Worm (Caenorhabditis elegans) whole organism, L4/young adult: ENCODE measurements around the gene pmk-2.

Experiments
- W03F9.2 ChIP-seq: fragments of 150-350 bp; optimal IDR thresholded peaks from 2 replicates; lab custom pipeline; 2014; ENCODE audit warnings: missing biosample characterization, missing genetic modification characterization
- dao-5 ChIP-seq: sonication (generic microtip); optimal IDR thresholded peaks from 2 replicates; lab custom pipeline; 2016; ENCODE audit warnings: missing genotype, missing genetic modification characterization, moderate library complexity, missing compliant biosample characterization
- him-1 ChIP-seq: sonication (generic microtip); optimal IDR thresholded peaks from 2 replicates; lab custom pipeline; 2016; ENCODE audit warnings: missing genotype, missing genetic modification reagents, missing genetic modification characterization, missing compliant biosample characterization

pmk-2 gene

DNA sequence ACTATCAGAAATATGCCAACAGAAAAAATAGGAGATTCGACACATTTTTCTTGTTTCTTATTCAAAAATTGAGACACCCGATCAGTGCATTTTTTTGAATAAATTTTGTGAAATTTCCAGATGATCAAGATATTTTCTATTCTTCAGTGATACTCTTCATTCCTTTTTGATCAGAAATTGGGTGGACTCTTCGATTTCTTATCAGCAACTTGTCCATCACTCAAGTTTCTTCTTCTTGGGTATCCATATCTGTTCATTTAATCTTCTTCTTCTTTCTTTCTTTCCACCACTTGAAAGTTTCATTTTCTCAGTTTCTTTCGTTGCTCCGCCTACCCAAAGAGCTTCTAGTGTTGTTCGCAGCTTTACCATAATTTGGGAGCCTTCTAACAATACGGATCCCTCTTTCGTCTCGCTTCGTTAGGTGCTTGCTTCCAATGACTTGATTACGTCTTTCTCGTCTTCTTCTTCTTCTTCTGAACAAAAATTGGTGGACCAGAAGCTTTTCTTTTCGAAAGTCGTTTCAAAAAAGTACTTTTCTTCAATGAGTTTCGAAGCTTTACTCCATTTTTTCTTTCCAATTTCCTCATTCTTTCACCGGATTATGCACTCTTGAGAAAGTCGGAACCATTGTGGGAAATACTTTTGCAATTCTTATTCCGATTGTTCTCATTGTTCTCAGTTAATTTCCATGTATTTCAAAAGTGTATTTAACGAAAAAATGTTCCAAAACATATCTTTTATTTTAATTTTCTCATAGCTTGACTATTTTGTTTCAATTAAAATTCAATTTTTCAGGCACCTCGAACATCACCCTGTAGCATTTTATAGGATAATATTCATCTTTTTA lies 32.6 kb downstream of the pmk-2 start, which contains the start of gene pct-1:
pct-1 (plus strand) TSS at position 797 of the 847 bp plus-strand sequence.
- TF ChIP-seq W03F9.2 (tag; lab: Kevin White, UChicago) (no peak), him-1 (no peak), dao-5 (tag; lab: Kevin White, UChicago) (no peak)

DNA sequence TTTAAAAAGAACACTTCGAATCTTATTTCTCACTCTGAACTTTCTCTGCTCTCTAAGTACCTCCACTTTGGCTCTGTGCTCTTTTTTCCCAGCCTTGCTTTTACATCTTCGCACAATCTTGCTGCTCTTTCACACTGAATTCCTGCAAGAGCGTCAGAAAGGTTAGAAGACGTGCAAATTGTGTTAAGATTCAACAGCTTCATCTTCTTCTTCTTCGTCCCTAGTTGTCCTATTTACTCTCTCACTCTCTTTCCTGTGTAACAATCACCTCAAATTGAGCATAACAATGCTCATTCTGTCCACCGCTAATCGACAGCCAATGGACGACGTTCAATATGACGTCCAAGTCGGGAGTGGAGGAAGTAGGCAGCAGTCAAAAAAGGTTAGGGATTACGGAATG lies 38.1 kb downstream of the pmk-2 start:
- no peak for TF ChIP-seq dao-5 (tag; lab: Kevin White, UChicago)
- no peak for TF ChIP-seq him-1
- no peak for TF ChIP-seq W03F9.2 (tag; lab: Kevin White, UChicago)

DNA sequence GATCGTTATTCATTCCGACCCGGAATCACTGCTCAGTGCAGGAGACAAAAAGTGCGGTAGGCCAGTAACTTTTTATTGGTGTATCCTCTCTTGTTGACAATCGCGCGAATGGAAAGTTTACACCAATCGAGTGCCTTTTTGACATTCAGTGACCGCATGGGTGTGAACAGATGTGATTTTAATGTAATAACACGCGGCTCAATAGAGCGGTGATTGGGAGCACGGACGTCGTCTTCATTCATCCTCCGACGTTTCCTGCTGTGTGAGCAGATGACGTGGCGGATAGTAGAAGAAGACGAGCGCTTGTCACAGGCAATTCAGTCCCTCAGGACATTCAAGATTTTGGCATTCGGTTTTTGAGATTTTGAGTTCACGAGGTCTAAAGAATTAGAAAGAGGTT lies 39.3 kb downstream of the pmk-2 start:
- TF ChIP-seq him-1 = no peak
- no peak for TF ChIP-seq W03F9.2 (tag; lab: Kevin White, UChicago)
- TF ChIP-seq dao-5 (tag; lab: Kevin White, UChicago) = no peak

DNA sequence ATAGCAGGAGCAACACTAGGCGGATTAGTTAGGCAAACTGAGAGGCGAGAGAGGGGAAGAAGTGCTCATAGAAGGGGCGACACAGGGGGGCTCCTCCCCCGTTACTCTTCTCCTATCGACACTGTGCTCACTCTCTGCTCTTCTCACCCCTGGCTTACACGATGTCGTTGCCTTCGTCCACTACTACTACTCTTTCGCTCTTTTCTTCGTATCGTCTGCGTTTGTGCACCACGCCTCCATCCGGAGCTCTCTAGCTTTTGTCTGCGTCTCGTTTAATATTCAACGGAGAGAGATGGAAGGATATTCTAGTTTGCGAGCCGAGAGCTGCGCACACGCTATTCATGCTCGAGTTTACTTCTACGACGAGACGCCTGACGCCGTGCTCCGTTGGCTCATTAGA lies 40.0 kb downstream of the pmk-2 start:
- TF ChIP-seq him-1 = peak; percentile 50
- no peak for TF ChIP-seq W03F9.2 (tag; lab: Kevin White, UChicago)
- no peak for TF ChIP-seq dao-5 (tag; lab: Kevin White, UChicago)

DNA sequence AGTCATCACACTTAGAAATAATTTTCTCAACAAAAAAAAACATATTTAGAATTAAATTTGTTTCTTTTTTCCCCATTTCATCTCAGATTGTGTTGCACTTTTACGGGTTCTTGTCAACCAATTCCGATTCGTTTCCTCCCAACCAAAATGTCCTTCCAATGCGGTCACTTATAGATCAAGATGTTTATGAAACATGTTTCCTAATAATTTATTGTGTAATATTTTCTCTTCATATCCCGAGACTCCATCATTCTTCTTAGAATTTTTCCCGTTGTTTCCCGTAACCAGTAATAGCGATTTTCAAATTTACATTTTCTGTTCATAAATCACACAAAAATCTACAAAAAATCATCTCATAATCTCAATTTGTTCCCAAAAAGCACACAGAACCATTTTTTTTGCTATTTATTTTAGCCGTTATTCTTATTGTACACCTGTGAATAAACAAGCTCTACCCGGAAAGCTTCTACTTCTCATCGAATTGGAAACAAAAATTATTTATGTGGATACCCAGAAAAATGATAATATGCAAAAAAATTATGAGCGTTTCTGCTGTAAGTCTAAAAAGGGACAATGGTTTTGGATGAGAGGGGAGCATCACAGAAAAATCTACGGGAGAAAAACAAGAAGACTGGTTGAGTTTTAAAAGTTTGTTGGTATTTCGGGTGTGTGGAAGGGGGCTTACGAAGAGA lies 45.3 kb downstream of the pmk-2 start:
- no peak for TF ChIP-seq him-1
- TF ChIP-seq dao-5 (tag; lab: Kevin White, UChicago) = no peak
- no peak for TF ChIP-seq W03F9.2 (tag; lab: Kevin White, UChicago)

DNA sequence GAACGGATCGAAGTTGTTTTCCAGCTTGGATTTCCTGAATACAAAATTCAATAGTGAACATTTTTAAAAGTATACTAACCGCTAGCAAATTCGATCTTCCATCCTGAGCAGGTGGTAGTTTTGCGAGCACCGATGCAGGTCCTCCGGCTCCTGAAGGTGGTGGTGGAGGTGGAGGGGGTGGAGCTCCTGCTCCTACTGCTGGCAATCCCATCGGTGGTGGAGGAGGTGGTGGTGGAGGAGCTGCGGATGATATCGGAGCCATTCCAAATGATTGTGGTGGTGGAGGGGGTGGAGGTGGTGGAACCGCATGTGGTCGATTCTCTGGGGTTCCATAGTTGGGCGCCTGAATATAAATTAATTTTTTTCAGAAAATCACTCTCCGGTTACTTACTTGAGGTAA lies 46.4 kb downstream of the pmk-2 start:
- TF ChIP-seq him-1 (no peak), dao-5 (tag; lab: Kevin White, UChicago) (no peak), W03F9.2 (tag; lab: Kevin White, UChicago) (no peak)

DNA sequence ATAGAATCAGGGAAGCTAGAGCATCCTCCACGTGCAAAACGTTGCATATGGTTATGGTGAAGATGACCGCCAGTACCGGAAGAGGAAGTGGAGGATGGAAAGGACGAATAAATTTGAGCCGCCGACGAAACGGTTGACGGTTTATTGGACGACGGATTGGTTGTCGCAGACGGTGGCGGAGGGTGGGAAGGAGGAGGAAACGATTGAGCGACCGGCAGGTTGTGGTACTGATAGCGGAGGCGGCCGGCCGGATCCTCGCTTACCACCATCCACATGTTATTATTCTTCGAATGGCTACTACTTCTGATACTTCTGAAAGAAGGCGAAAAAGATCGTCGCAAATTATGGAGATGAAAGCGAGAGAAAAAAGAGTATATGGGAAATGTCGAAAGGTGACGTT lies 49.6 kb downstream of the pmk-2 start:
- TF ChIP-seq W03F9.2 (tag; lab: Kevin White, UChicago) (no peak), him-1 (no peak), dao-5 (tag; lab: Kevin White, UChicago) (no peak)
